Worm (Caenorhabditis elegans) whole organism, young adult: Measurements from ENCODE around the gene C28D4.4.

Source experiments
- D2030.7 ChIP-seq: fragments of 200-800 bp; sonication (Bioruptor generic); IDR thresholded peaks from 2 replicates; pipeline ENCODE4 v1.3.6; 2022; ENCODE audit warnings: missing genetic modification reagents, missing genetic modification characterization, missing compliant biosample characterization
- F33H1.4 ChIP-seq: fragments of 200-800 bp; sonication (Bioruptor generic); IDR thresholded peaks from 2 replicates; pipeline ENCODE4 v1.3.6; 2022; ENCODE audit warnings: missing genetic modification reagents, missing genetic modification characterization, missing compliant biosample characterization
- K12H6.12 ChIP-seq: fragments of 200-800 bp; sonication (Bioruptor generic); optimal IDR thresholded peaks from 2 replicates; lab custom pipeline; 2018; ENCODE audit warnings: mild to moderate bottlenecking, missing genetic modification characterization, missing compliant biosample characterization
- aptf-3 ChIP-seq: fragments of 200-800 bp; sonication (Bioruptor generic); IDR thresholded peaks from 2 replicates; pipeline ENCODE4 v1.3.6; 2022; ENCODE audit warnings: missing genetic modification characterization, missing compliant biosample characterization
- ceh-58 ChIP-seq: fragments of 200-800 bp; sonication (Bioruptor generic); IDR thresholded peaks from 2 replicates; pipeline ENCODE4 v1.3.6; 2022; ENCODE audit warnings: missing genetic modification characterization, missing compliant biosample characterization
- let-607 ChIP-seq, 2 experiments: fragments of 200-800 bp in 1 of 2; sonication (Bioruptor generic) in 1 of 2; sonication (generic microtip) in 1 of 2; optimal IDR thresholded peaks; 2 replicates each; lab custom pipeline; 2016 to 2018; ENCODE audit warnings: mild to moderate bottlenecking in 2 of 2, missing compliant biosample characterization in 2 of 2, missing genetic modification characterization in 2 of 2, moderate library complexity in 2 of 2, missing genotype in 1 of 2
- nfya-1 ChIP-seq: sonication (generic microtip); optimal IDR thresholded peaks from 2 replicates; lab custom pipeline; 2017; ENCODE audit warnings: antibody characterized with exemption, missing compliant biosample characterization, missing genetic modification characterization, borderline replicate concordance; ENCODE audit not compliant: insufficient read depth
- nhr-90 ChIP-seq: sonication (generic microtip); optimal IDR thresholded peaks from 2 replicates; lab custom pipeline; 2016; ENCODE audit warnings: missing genotype, mild to moderate bottlenecking, missing genetic modification characterization, missing compliant biosample characterization
- pbrm-1 ChIP-seq: fragments of 200-800 bp; sonication (Bioruptor generic); IDR thresholded peaks from 2 replicates; pipeline ENCODE4 v1.3.6; 2022; ENCODE audit warnings: missing genetic modification reagents, missing genetic modification characterization, missing compliant biosample characterization
- sea-2 ChIP-seq: fragments of 200-800 bp; sonication (Bioruptor generic); IDR thresholded peaks from 2 replicates; pipeline ENCODE4 v1.3.6; 2022; ENCODE audit warnings: missing genetic modification characterization, missing compliant biosample characterization
- snpc-1.3 ChIP-seq: sonication (generic microtip); optimal IDR thresholded peaks from 2 replicates; lab custom pipeline; 2017; ENCODE audit warnings: missing genetic modification characterization, mild to moderate bottlenecking, missing compliant biosample characterization, antibody characterized with exemption, moderate library complexity, missing genotype, missing genetic modification reagents; ENCODE audit not compliant: insufficient read depth
- tlf-1 ChIP-seq: fragments of 200-800 bp; sonication (Bioruptor generic); optimal IDR thresholded peaks from 2 replicates; lab custom pipeline; 2018; ENCODE audit warnings: mild to moderate bottlenecking, missing genetic modification characterization, missing compliant biosample characterization

DNA sequence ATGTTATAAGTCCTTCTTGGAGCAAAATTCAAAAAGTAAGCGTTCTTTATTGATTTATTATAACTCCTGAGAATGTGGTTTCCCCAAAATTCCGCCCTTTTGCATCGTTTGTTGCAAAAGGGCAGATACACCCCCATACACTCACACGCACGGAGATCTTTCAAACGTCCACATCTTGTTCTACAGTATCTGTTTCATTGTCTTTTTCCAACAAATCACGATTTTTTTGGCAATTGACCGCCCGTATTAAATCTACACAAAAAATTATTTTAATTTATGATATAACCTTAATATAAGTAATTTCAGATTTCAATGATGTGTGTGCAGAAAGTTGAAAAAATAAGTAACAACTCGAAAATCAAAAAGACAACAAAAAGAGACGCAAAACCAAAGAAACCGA, 44.7 kb upstream of the C28D4.4 start, which contains the start of gene T13F2.4:
- no peak for TF ChIP-seq pbrm-1 (GFP tag; lab: Robert Waterston, UW)
- TF ChIP-seq F33H1.4 (GFP tag; lab: Robert Waterston, UW) = no peak
- no peak for TF ChIP-seq nfya-1 (tag; lab: Kevin White, UChicago)
- no peak for TF ChIP-seq nhr-90
- no peak for TF ChIP-seq K12H6.12 (tag; lab: Kevin White, UChicago)
- TF ChIP-seq let-607 (tag; optimal IDR thresholded peaks at IDR 0.05; lab: Kevin White, UChicago) = no peak
- TF ChIP-seq snpc-1.3 (tag; lab: Kevin White, UChicago) = no peak
- TF ChIP-seq aptf-3 (GFP tag; lab: Robert Waterston, UW) = no peak
- TF ChIP-seq sea-2 (GFP tag; lab: Robert Waterston, UW) = no peak
- TF ChIP-seq ceh-58 (GFP tag; lab: Robert Waterston, UW) = no peak
- no peak for TF ChIP-seq tlf-1 (GFP tag; lab: Kevin White, UChicago)
- no peak for TF ChIP-seq D2030.7 (GFP tag; lab: Robert Waterston, UW)
